Worm (Caenorhabditis elegans) whole organism, L2 larva: ENCODE results near the gene clec-20.
"Not testable (repeated sequence)": the region's sequence is repeated elsewhere in the genome, so short reads cannot be mapped to it uniquely, and the experiment has no call there.

ENCODE experiments used
- ZK546.5 ChIP-seq: sonication (generic microtip); optimal IDR thresholded peaks from 2 replicates; lab custom pipeline; 2017; ENCODE audit warnings: missing biosample characterization, missing genetic modification characterization
- blmp-1 ChIP-seq: sonication (generic microtip); optimal IDR thresholded peaks from 2 replicates; lab custom pipeline; 2017; ENCODE audit warnings: missing genetic modification characterization, mild to moderate bottlenecking, missing compliant biosample characterization, antibody characterized with exemption, moderate library complexity; ENCODE audit not compliant: insufficient read depth
- ceh-16 ChIP-seq: fragments of 150-350 bp; optimal IDR thresholded peaks from 2 replicates; lab custom pipeline; 2014; ENCODE audit warnings: missing biosample characterization, missing genetic modification characterization
- egl-27 ChIP-seq: sonication (generic microtip); optimal IDR thresholded peaks from 3 replicates; lab custom pipeline; 2017; ENCODE audit warnings: missing biosample characterization, missing genetic modification reagents, missing genetic modification characterization
- gmeb-1 ChIP-seq: fragments of 150-350 bp; optimal IDR thresholded peaks from 2 replicates; lab custom pipeline; 2014; ENCODE audit warnings: missing biosample characterization, missing genetic modification characterization
- lin-39 ChIP-seq: fragments of 150-350 bp; optimal IDR thresholded peaks from 2 replicates; lab custom pipeline; 2014; ENCODE audit warnings: missing biosample characterization, missing genetic modification reagents, missing genetic modification characterization
- mab-5 ChIP-seq: fragments of 150-350 bp; optimal IDR thresholded peaks from 2 replicates; lab custom pipeline; 2014; ENCODE audit warnings: missing biosample characterization, missing genetic modification characterization
- snpc-4 ChIP-seq: fragments of 150-350 bp; optimal IDR thresholded peaks from 2 replicates; lab custom pipeline; 2014; ENCODE audit warnings: missing biosample characterization, missing genetic modification characterization
- ztf-4 ChIP-seq: fragments of 150-350 bp; optimal IDR thresholded peaks from 2 replicates; lab custom pipeline; 2014; ENCODE audit warnings: missing biosample characterization, missing genetic modification characterization

DNA sequence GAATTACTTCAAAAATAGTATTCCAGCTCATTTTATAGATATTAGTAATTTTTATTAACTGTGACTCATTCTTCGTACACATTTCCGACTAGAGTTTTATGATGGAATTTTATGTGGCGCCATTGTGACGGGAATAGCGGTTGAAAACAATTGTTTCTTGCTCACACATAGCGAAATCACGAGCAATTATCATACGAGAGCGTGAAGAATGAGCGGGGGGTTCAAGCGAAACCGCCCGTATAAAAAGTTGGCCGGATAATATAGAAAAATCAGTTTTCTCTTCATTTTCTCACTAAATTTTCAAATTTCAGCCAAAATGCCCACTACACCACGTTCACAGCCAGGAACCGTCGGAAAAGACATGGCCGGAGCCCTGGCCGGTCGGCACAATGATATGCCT lies 38.5 kb upstream of the clec-20 start, which contains the start of gene C08E3.1:
- not testable (repeated sequence) for TF ChIP-seq mab-5; snpc-4; ceh-16; gmeb-1 (tag; lab: Kevin White, UChicago); lin-39 (tag; lab: Kevin White, UChicago); ZK546.5 (tag; lab: Kevin White, UChicago); egl-27 (tag; lab: Kevin White, UChicago); ztf-4 (tag; lab: Kevin White, UChicago); blmp-1 (tag; lab: Kevin White, UChicago)
